Worm (Caenorhabditis elegans) whole organism, late embryonic: ENCODE measurements around the gene ubh-3.

Experiments used
- ceh-48 ChIP-seq: sonication (generic microtip); optimal IDR thresholded peaks from 2 replicates; lab custom pipeline; 2016; ENCODE audit warnings: missing genetic modification characterization, inconsistent platforms, missing compliant biosample characterization
- dve-1 ChIP-seq: sonication (generic microtip); optimal IDR thresholded peaks from 2 replicates; lab custom pipeline; 2017; ENCODE audit warnings: antibody characterized with exemption, mild to moderate bottlenecking, missing genetic modification characterization, missing compliant biosample characterization
- npax-4 ChIP-seq: sonication (generic microtip); optimal IDR thresholded peaks from 2 replicates; lab custom pipeline; 2016; ENCODE audit warnings: missing genetic modification characterization, missing compliant biosample characterization
- rnt-1 ChIP-seq: sonication (generic microtip); optimal IDR thresholded peaks from 2 replicates; lab custom pipeline; 2016; ENCODE audit warnings: missing genetic modification characterization, missing compliant biosample characterization
- tbx-7 ChIP-seq: sonication (generic microtip); optimal IDR thresholded peaks from 2 replicates; lab custom pipeline; 2016; ENCODE audit warnings: missing genotype, missing genetic modification characterization, missing compliant biosample characterization
- unc-86 ChIP-seq: sonication (generic microtip); optimal IDR thresholded peaks from 2 replicates; lab custom pipeline; 2016; ENCODE audit warnings: missing genetic modification characterization, missing compliant biosample characterization

- TF ChIP-seq rnt-1 = no peak
- TF ChIP-seq npax-4 = no peak
- TF ChIP-seq tbx-7 (tag; lab: Kevin White, UChicago) = no peak
- TF ChIP-seq ceh-48 (tag; lab: Kevin White, UChicago) = no peak
- TF ChIP-seq dve-1 (tag; lab: Kevin White, UChicago) = no peak
- TF ChIP-seq unc-86 (tag; lab: Kevin White, UChicago) = no peak
Observed at ce11 chrV:6546450-6547171, 38.0 kb upstream of the ubh-3 start, which contains the start of gene dre-1.
